Fruit fly (Drosophila melanogaster): ENCODE data around the gene Gba1a.
A peak's percentile ranks its signal among the peaks of the same experiment; 100 is the strongest.

Gba1a gene

DNA sequence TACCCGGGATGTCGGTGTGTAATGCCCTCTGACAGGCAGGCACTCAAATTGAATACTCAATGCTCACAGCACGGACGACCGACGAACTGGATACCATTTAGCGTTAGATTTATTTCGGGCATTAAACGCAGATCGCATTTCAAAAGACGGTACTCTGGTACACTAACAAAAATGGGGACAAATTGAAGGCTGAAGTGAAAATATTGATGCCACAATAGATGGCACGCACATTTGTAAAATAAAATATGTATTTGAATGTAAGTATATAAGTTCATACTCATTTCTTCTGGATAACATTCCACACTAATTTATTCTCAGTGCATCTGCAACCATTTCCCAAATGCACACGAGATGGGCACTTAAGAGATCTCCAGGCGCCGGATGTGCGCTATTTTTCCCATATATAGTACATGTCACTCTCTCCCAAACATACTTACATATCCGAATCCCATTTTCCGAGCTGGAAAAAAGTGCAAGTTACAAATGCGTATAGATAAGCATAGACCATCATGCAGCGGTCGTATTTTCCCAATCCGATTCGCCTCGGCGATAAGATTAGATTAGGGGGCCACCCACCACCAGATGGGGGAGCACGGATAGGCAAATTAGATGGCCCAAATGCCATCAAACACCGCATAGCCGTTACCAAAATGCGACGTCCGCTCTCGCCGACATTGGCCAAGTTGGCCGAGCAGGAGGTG, 9.2 kb downstream of the Gba1a start, which contains the start of gene CG10301:
TSS of gene CG10301 (plus strand) at position 651 of the 701 bp plus-strand sequence.
- TF ChIP-seq ato (GFP tag; IDR thresholded peaks at IDR 0.05; ENCODE audit: partially characterized antibody) (no peak), E2f2 (GFP tag; IDR thresholded peaks at IDR 0.05) (peak; percentile 34; the same call in 1 of the 2 replicates), bbx (GFP tag; IDR thresholded peaks at IDR 0.05; ENCODE audit: partially characterized antibody) (no peak), CG2712 (tag; optimal IDR thresholded peaks at IDR 0.05) (peak; percentile 77), Sin3A (optimal IDR thresholded peaks at IDR 0.05) (no peak), al (GFP tag; IDR thresholded peaks at IDR 0.05) (no peak), CG10979 (tag; optimal IDR thresholded peaks at IDR 0.05) (peak; percentile 82), CG4328 (GFP tag; optimal IDR thresholded peaks at IDR 0.05) (no peak), CG32767 (GFP tag; IDR thresholded peaks at IDR 0.05) (no peak), Hsf (GFP tag; optimal IDR thresholded peaks at IDR 0.05) (peak; percentile 68), Xbp1 (GFP tag; optimal IDR thresholded peaks at IDR 0.05) (peak; percentile 61), B-H1 (GFP tag; IDR thresholded peaks at IDR 0.05) (peak; percentile 35; the same call in 2 of the 3 replicates), Dip3 (GFP tag; optimal IDR thresholded peaks at IDR 0.05) (no peak), CG4730 (GFP tag; IDR thresholded peaks at IDR 0.05) (no peak), lab (GFP tag; optimal IDR thresholded peaks at IDR 0.05) (peak; percentile 43), CG32532 (GFP tag; IDR thresholded peaks at IDR 0.05) (no peak), Ptx1 (GFP tag; IDR thresholded peaks at IDR 0.05) (peak; percentile 43; the same call in 1 of the 2 replicates), CG4707 (GFP tag; optimal IDR thresholded peaks at IDR 0.05) (peak; percentile 21), CG18262 (tag; optimal IDR thresholded peaks at IDR 0.05) (peak; percentile 74), peb (GFP tag; IDR thresholded peaks at IDR 0.05) (peak; percentile 48), Camta (GFP tag; optimal IDR thresholded peaks at IDR 0.05) (peak; percentile 50), CG12659 (GFP tag; optimal IDR thresholded peaks at IDR 0.05) (peak; percentile 27), CG8359 (GFP tag; optimal IDR thresholded peaks at IDR 0.05; ENCODE audit: borderline replicate concordance) (peak; percentile 14), tap (tag; optimal IDR thresholded peaks at IDR 0.05) (peak; percentile 0), CG11723 (GFP tag; optimal IDR thresholded peaks at IDR 0.05) (peak; percentile 1), Trl (optimal IDR thresholded peaks at IDR 0.05) (no peak), Trl (GFP tag; optimal IDR thresholded peaks at IDR 0.05) (peak; percentile 12), phol (tag; optimal IDR thresholded peaks at IDR 0.05) (peak; percentile 81), CG18764 (GFP tag; optimal IDR thresholded peaks at IDR 0.05) (peak; percentile 47), NFAT (GFP tag; IDR thresholded peaks at IDR 0.05) (no peak), nmo (GFP tag; optimal IDR thresholded peaks at IDR 0.05) (peak; percentile 76), Awh (GFP tag; IDR thresholded peaks at IDR 0.05) (peak; percentile 52), Xrp1 (GFP tag; IDR thresholded peaks at IDR 0.05) (peak; percentile 85), sna (GFP tag; IDR thresholded peaks at IDR 0.05; ENCODE audit: partially characterized antibody) (no peak), CG8089 (GFP tag; optimal IDR thresholded peaks at IDR 0.05) (peak; percentile 41), CG30431 (GFP tag; optimal IDR thresholded peaks at IDR 0.05) (peak; percentile 75), CG13296 (GFP tag; optimal IDR thresholded peaks at IDR 0.05) (no peak), D19A (tag; optimal IDR thresholded peaks at IDR 0.05) (peak; percentile 67), CG8944 (GFP tag; optimal IDR thresholded peaks at IDR 0.05) (peak; percentile 22), sqz (GFP tag; optimal IDR thresholded peaks at IDR 0.05) (peak; percentile 31), zfh1 (GFP tag; IDR thresholded peaks at IDR 0.05) (peak; percentile 88), sisA (GFP tag; IDR thresholded peaks at IDR 0.05) (peak; percentile 69), Pdp1 (GFP tag; optimal IDR thresholded peaks at IDR 0.05) (peak; percentile 21 to 34), CG7357 (GFP tag; IDR thresholded peaks at IDR 0.05) (0 out of 3 replicates have a peak, but pooled peaks have one; percentile 31), PHDP (tag; optimal IDR thresholded peaks at IDR 0.05) (peak; percentile 37), CG12769 (tag; optimal IDR thresholded peaks at IDR 0.05) (peak; percentile 8), ap (GFP tag; IDR thresholded peaks at IDR 0.05) (0 out of 2 replicates have a peak, but pooled peaks have one; percentile 39), CG14667 (GFP tag; IDR thresholded peaks at IDR 0.05) (peak; percentile 56), CG11398 (GFP tag; optimal IDR thresholded peaks at IDR 0.05) (no peak), CG31441 (GFP tag; IDR thresholded peaks at IDR 0.05) (peak; percentile 65)
